Fruit fly (Drosophila melanogaster) whole organism, embryonic: Measurements from ENCODE around the gene eya.
A peak's percentile ranks its signal among the peaks of the same experiment; 100 is the strongest.

Source experiments
- Abd-B ChIP-seq: fragments of 200-800 bp; sonication (Bioruptor generic); optimal IDR thresholded peaks from 2 replicates; lab custom pipeline; 2018; ENCODE audit warnings: missing biosample characterization, mild to moderate bottlenecking, missing genetic modification characterization, moderate library complexity
- C15 ChIP-seq: fragments of 200-800 bp; sonication (Bioruptor generic); IDR thresholded peaks from 3 replicates; pipeline ENCODE4 v1.3.6; 2022; ENCODE audit warnings: missing biosample characterization, missing genetic modification characterization
- CG12155 ChIP-seq: fragments of 200-800 bp; sonication (Bioruptor generic); optimal IDR thresholded peaks from 3 replicates; lab custom pipeline; 2016; ENCODE audit warnings: missing biosample characterization, missing genetic modification characterization
- CG12391 ChIP-seq: fragments of 200-800 bp; sonication (Bioruptor generic); optimal IDR thresholded peaks from 3 replicates; lab custom pipeline; 2018; ENCODE audit warnings: missing biosample characterization, mild to moderate bottlenecking, missing genetic modification characterization, moderate library complexity
- CG17912 ChIP-seq: fragments of 200-800 bp; sonication (Bioruptor generic); optimal IDR thresholded peaks from 2 replicates; lab custom pipeline; 2018; ENCODE audit warnings: missing biosample characterization, mild to moderate bottlenecking, missing genetic modification characterization
- CG2129 ChIP-seq: fragments of 200-800 bp; sonication (Bioruptor generic); IDR thresholded peaks from 2 replicates; pipeline ENCODE4 v1.3.6; 2022; ENCODE audit warnings: missing biosample characterization, missing genetic modification characterization; ENCODE audit not compliant: partially characterized antibody
- CG31224 ChIP-seq: fragments of 200-800 bp; sonication (Bioruptor generic); IDR thresholded peaks from 2 replicates; pipeline ENCODE4 v1.3.6; 2022; ENCODE audit warnings: missing biosample characterization, missing genetic modification characterization
- CG31388 ChIP-seq: fragments of 200-800 bp; sonication (Bioruptor generic); optimal IDR thresholded peaks from 2 replicates; lab custom pipeline; 2016; ENCODE audit warnings: missing biosample characterization, missing genetic modification characterization
- CG4282 ChIP-seq: fragments of 200-800 bp; sonication (Bioruptor generic); optimal IDR thresholded peaks from 2 replicates; lab custom pipeline; 2016; ENCODE audit warnings: missing biosample characterization, missing genetic modification characterization
- CG4424 ChIP-seq: fragments of 200-800 bp; sonication (Bioruptor generic); optimal IDR thresholded peaks from 3 replicates; lab custom pipeline; 2016; ENCODE audit warnings: missing biosample characterization, missing genetic modification characterization
- CG4730 ChIP-seq: fragments of 200-800 bp; sonication (Bioruptor generic); IDR thresholded peaks from 2 replicates; pipeline ENCODE4 v1.3.6; 2022; ENCODE audit warnings: missing biosample characterization, missing genetic modification characterization
- CG6654 ChIP-seq: fragments of 200-800 bp; sonication (Bioruptor generic); optimal IDR thresholded peaks from 2 replicates; lab custom pipeline; 2017; ENCODE audit warnings: missing biosample characterization, mild to moderate bottlenecking, missing genetic modification characterization
- CG6683 ChIP-seq: fragments of 200-800 bp; sonication (Bioruptor generic); optimal IDR thresholded peaks from 2 replicates; lab custom pipeline; 2017; ENCODE audit warnings: missing biosample characterization, mild to moderate bottlenecking, missing genetic modification characterization, missing genetic modification reagents
- CG8290 ChIP-seq, 3 experiments: fragments of 200-800 bp; sonication (Bioruptor generic); optimal IDR thresholded peaks; 2 replicates each; lab custom pipeline; 2016 to 2019; ENCODE audit warnings: missing biosample characterization in 3 of 3, missing genetic modification characterization in 3 of 3, mild to moderate bottlenecking in 2 of 3, moderate library complexity in 1 of 3
- CG8388 ChIP-seq: fragments of 200-800 bp; sonication (Bioruptor generic); optimal IDR thresholded peaks from 2 replicates; lab custom pipeline; 2019; ENCODE audit warnings: missing biosample characterization, mild to moderate bottlenecking, missing genetic modification characterization, moderate library complexity
- CG8944 ChIP-seq: fragments of 200-800 bp; sonication (Bioruptor generic); optimal IDR thresholded peaks from 3 replicates; lab custom pipeline; 2016; ENCODE audit warnings: missing biosample characterization, missing genetic modification characterization
- Dbx ChIP-seq: fragments of 200-800 bp; sonication (Bioruptor generic); IDR thresholded peaks from 3 replicates; pipeline ENCODE4 v1.3.6; 2022; ENCODE audit warnings: missing biosample characterization, missing genetic modification characterization
- Dfd ChIP-seq, 2 experiments: fragments of >200 bp; optimal IDR thresholded peaks; 2 replicates each; lab custom pipeline; 2017; ENCODE audit warnings: missing biosample characterization in 2 of 2, missing genetic modification characterization in 2 of 2
- E2f1 ChIP-seq: fragments of 200-800 bp; sonication (Bioruptor generic); IDR thresholded peaks from 2 replicates; pipeline ENCODE4 v1.3.6; 2022; ENCODE audit warnings: missing biosample characterization, missing genetic modification characterization
- Eip74EF ChIP-seq, 2 experiments: fragments of 200-800 bp in 1 of 2; fragments of >200 bp in 1 of 2; sonication (Bioruptor generic) in 1 of 2; optimal IDR thresholded peaks; 2 replicates each; lab custom pipeline; 2017 to 2019; ENCODE audit warnings: missing biosample characterization in 2 of 2, missing genetic modification characterization in 2 of 2, mild to moderate bottlenecking in 1 of 2, moderate library complexity in 1 of 2
- Hsf ChIP-seq: fragments of 200-800 bp; sonication (Bioruptor generic); optimal IDR thresholded peaks from 3 replicates; lab custom pipeline; 2016; ENCODE audit warnings: missing biosample characterization, missing genetic modification characterization
- Jarid2 ChIP-seq: fragments of 200-800 bp; sonication (Bioruptor generic); optimal IDR thresholded peaks from 3 replicates; lab custom pipeline; 2017; ENCODE audit warnings: mild to moderate bottlenecking, missing biosample characterization, missing genetic modification reagents, missing genetic modification characterization
- MBD-R2 ChIP-seq: fragments of 200-800 bp; sonication (Bioruptor generic); IDR thresholded peaks from 2 replicates; pipeline ENCODE4 v1.3.6; 2022; ENCODE audit warnings: missing biosample characterization, missing genetic modification characterization
- Nf-YB ChIP-seq: fragments of 200-800 bp; sonication (Bioruptor generic); optimal IDR thresholded peaks from 3 replicates; lab custom pipeline; 2019; ENCODE audit warnings: missing biosample characterization, mild to moderate bottlenecking, missing genetic modification characterization, moderate library complexity
- Poxn ChIP-seq: fragments of 200-800 bp; sonication (Bioruptor generic); IDR thresholded peaks from 2 replicates; pipeline ENCODE4 v1.3.6; 2022; ENCODE audit warnings: missing biosample characterization, missing genetic modification characterization
- Side ChIP-seq: fragments of 200-800 bp; sonication (Bioruptor generic); optimal IDR thresholded peaks from 2 replicates; lab custom pipeline; 2016; ENCODE audit warnings: missing biosample characterization, missing genetic modification characterization
- Sox100B ChIP-seq: fragments of 200-800 bp; sonication (Bioruptor generic); optimal IDR thresholded peaks from 3 replicates; lab custom pipeline; 2018; ENCODE audit warnings: missing biosample characterization, mild to moderate bottlenecking, missing genetic modification characterization
- Sry-β ChIP-seq: fragments of 200-800 bp; sonication (Bioruptor generic); optimal IDR thresholded peaks from 2 replicates; lab custom pipeline; 2018; ENCODE audit warnings: missing biosample characterization, mild to moderate bottlenecking, missing genetic modification characterization, moderate library complexity
- Stat92E ChIP-seq, 3 experiments: fragments of >200 bp in 2 of 3; fragments of 200-800 bp in 1 of 3; sonication (Bioruptor generic) in 1 of 3; optimal IDR thresholded peaks; 2 replicates each; lab custom pipeline; 2017 to 2019; ENCODE audit warnings: missing biosample characterization in 3 of 3, missing genetic modification characterization in 3 of 3, mild to moderate bottlenecking in 1 of 3, moderate library complexity in 1 of 3
- Usf ChIP-seq: fragments of 200-800 bp; sonication (Bioruptor generic); optimal IDR thresholded peaks from 2 replicates; lab custom pipeline; 2017; ENCODE audit warnings: missing genotype, missing biosample characterization, missing genetic modification characterization
- bbx ChIP-seq: fragments of 200-800 bp; sonication (Bioruptor generic); IDR thresholded peaks from 2 replicates; pipeline ENCODE4 v1.3.6; 2022; ENCODE audit warnings: missing biosample characterization, missing genetic modification characterization; ENCODE audit not compliant: partially characterized antibody
- bowl ChIP-seq: fragments of 200-800 bp; sonication (Bioruptor generic); IDR thresholded peaks from 2 replicates; pipeline ENCODE4 v1.3.6; 2022; ENCODE audit warnings: missing biosample characterization, missing genetic modification characterization
- caup ChIP-seq: fragments of 200-800 bp; sonication (Bioruptor generic); optimal IDR thresholded peaks from 3 replicates; lab custom pipeline; 2017; ENCODE audit warnings: missing biosample characterization, mild to moderate bottlenecking, missing genetic modification characterization, moderate library complexity; ENCODE audit not compliant: severe bottlenecking
- chif ChIP-seq, 2 experiments: fragments of 200-800 bp; sonication (Bioruptor generic); optimal IDR thresholded peaks; 3 replicates each; lab custom pipeline; 2016; ENCODE audit warnings: missing biosample characterization in 2 of 2, missing genetic modification characterization in 2 of 2
- crp ChIP-seq, 2 experiments: fragments of 200-800 bp; sonication (Bioruptor generic); optimal IDR thresholded peaks; 2 replicates in 1 of 2; 3 replicates in 1 of 2; lab custom pipeline; 2017; ENCODE audit warnings: missing biosample characterization in 2 of 2, missing genetic modification characterization in 2 of 2, mild to moderate bottlenecking in 1 of 2, moderate library complexity in 1 of 2
- dan ChIP-seq: fragments of 200-800 bp; sonication (Bioruptor generic); IDR thresholded peaks from 2 replicates; pipeline ENCODE4 v1.3.6; 2022; ENCODE audit warnings: missing biosample characterization, missing genetic modification characterization
- dati ChIP-seq: fragments of 200-800 bp; sonication (Bioruptor generic); IDR thresholded peaks from 2 replicates; pipeline ENCODE4 v1.3.6; 2022; ENCODE audit warnings: missing biosample characterization, missing genetic modification characterization
- dpn ChIP-seq, 2 experiments: fragments of 200-800 bp; sonication (Bioruptor generic); optimal IDR thresholded peaks; 3 replicates each; lab custom pipeline; 2016; ENCODE audit warnings: missing biosample characterization in 2 of 2, missing genetic modification characterization in 2 of 2
- ems ChIP-seq: fragments of 200-800 bp; sonication (Bioruptor generic); optimal IDR thresholded peaks from 3 replicates; lab custom pipeline; 2016; ENCODE audit warnings: missing biosample characterization, missing genetic modification characterization
- eve ChIP-seq, 2 experiments: fragments of >200 bp; optimal IDR thresholded peaks; 2 replicates each; lab custom pipeline; 2017; ENCODE audit warnings: missing biosample characterization in 2 of 2, missing genetic modification characterization in 2 of 2
- gcm2 ChIP-seq: fragments of 200-800 bp; sonication (Bioruptor generic); optimal IDR thresholded peaks from 2 replicates; lab custom pipeline; 2016; ENCODE audit warnings: missing biosample characterization, missing genetic modification characterization
- sisA ChIP-seq: fragments of 200-800 bp; sonication (Bioruptor generic); IDR thresholded peaks from 2 replicates; pipeline ENCODE4 v1.3.6; 2022; ENCODE audit warnings: missing biosample characterization, missing genetic modification characterization
- sob ChIP-seq: fragments of 200-800 bp; sonication (Bioruptor generic); IDR thresholded peaks from 2 replicates; pipeline ENCODE4 v1.3.6; 2022; ENCODE audit warnings: missing biosample characterization, missing genetic modification characterization
- vvl ChIP-seq: fragments of 200-800 bp; sonication (Bioruptor generic); IDR thresholded peaks from 2 replicates; pipeline ENCODE4 v1.3.6; 2022; ENCODE audit warnings: missing biosample characterization, missing genetic modification characterization

The eya gene

dm6 chr2L:6561463-6562357 lies 14.9 kb upstream of the eya start, which contains the start of the genes Trmt6 and Ent2 (continued):
- TF ChIP-seq Nf-YB (GFP tag; lab: Kevin White, UChicago) (peak; percentile 77), Dfd (GFP tag; optimal IDR thresholded peaks at IDR 0.05; lab: Kevin White, UChicago) (peak in 1 of 2 experiments; percentile 8), dan (GFP tag; lab: Robert Waterston, UW) (peak; percentile 92), Usf (GFP tag; lab: Kevin White, UChicago) (peak; percentile 95), CG8388 (peak; percentile 83), E2f1 (GFP tag; lab: Robert Waterston, UW) (peak; percentile 97), CG4282 (GFP tag; lab: Kevin White, UChicago) (peak; percentile 91), CG17912 (GFP tag; lab: Kevin White, UChicago) (peak; percentile 78), Hsf (GFP tag; lab: Kevin White, UChicago) (peak; percentile 97), CG12391 (tag; lab: Kevin White, UChicago) (peak; percentile 91), sob (GFP tag; lab: Robert Waterston, UW) (peak; percentile 98), CG6683 (GFP tag; lab: Kevin White, UChicago) (peak; percentile 81), Stat92E (GFP tag; optimal IDR thresholded peaks at IDR 0.05; lab: Kevin White, UChicago) (peak in 1 of 3 experiments; percentile 51), dati (peak; percentile 95), Sry-β (GFP tag; lab: Kevin White, UChicago) (peak; percentile 55), CG31388 (peak; percentile 80), MBD-R2 (GFP tag; lab: Robert Waterston, UW) (peak; percentile 96), Sox100B (GFP tag; lab: Kevin White, UChicago) (peak; percentile 87), Poxn (GFP tag; lab: Robert Waterston, UW) (peak; percentile 94), CG12155 (peak; percentile 96), CG31224 (GFP tag; lab: Robert Waterston, UW) (peak; percentile 95), CG8290 (GFP tag; optimal IDR thresholded peaks at IDR 0.05; lab: Kevin White, UChicago) (peak; percentile 88), CG8290 (tag; optimal IDR thresholded peaks at IDR 0.05; lab: Kevin White, UChicago) (peak; percentile 58 to 99), sisA (GFP tag; lab: Robert Waterston, UW) (peak; percentile 99), dpn (GFP tag; optimal IDR thresholded peaks at IDR 0.05; lab: Kevin White, UChicago) (peak; percentile 98), CG6654 (GFP tag; lab: Kevin White, UChicago) (peak; percentile 87), crp (GFP tag; optimal IDR thresholded peaks at IDR 0.05; lab: Kevin White, UChicago) (peak; percentile 48 to 85), gcm2 (GFP tag; lab: Kevin White, UChicago) (peak; percentile 90), Side (peak; percentile 95), vvl (peak; percentile 99), CG8944 (peak; percentile 96), caup (GFP tag; lab: Kevin White, UChicago) (peak; percentile 94), chif (GFP tag; optimal IDR thresholded peaks at IDR 0.05; lab: Kevin White, UChicago) (peak; percentile 91 to 96), ems (GFP tag; lab: Kevin White, UChicago) (peak; percentile 96), Abd-B (peak; percentile 97), bowl (GFP tag; lab: Robert Waterston, UW) (peak; percentile 94)

dm6 chr2L:6559131-6559530 lies 12.4 kb upstream of the eya start, which contains the start of gene COX5BL:
Gene COX5BL, plus strand, starts transcription at chr2L:6559431.
- TF ChIP-seq CG4424 (GFP tag; lab: Kevin White, UChicago) (no peak), C15 (GFP tag; lab: Robert Waterston, UW) (no peak), Dbx (no peak), CG4730 (GFP tag; lab: Robert Waterston, UW) (no peak), eve (GFP tag; optimal IDR thresholded peaks at IDR 0.05; lab: Kevin White, UChicago) (no peak), Eip74EF (GFP tag; optimal IDR thresholded peaks at IDR 0.05; lab: Kevin White, UChicago) (no peak), Jarid2 (no peak), bbx (GFP tag; lab: Robert Waterston, UW) (no peak), CG2129 (GFP tag; lab: Robert Waterston, UW) (no peak)
